Worm (Caenorhabditis elegans) whole organism, young adult: ENCODE measurements around the gene yif-1.
A peak's percentile ranks its signal among the peaks of the same experiment; 100 is the strongest.

Experiments
- F22D6.2 ChIP-seq: sonication (generic microtip); optimal IDR thresholded peaks from 2 replicates; lab custom pipeline; 2016; ENCODE audit warnings: mild to moderate bottlenecking, missing genetic modification characterization, missing compliant biosample characterization
- F49E8.2 ChIP-seq: sonication (generic microtip); optimal IDR thresholded peaks from 3 replicates; lab custom pipeline; 2017; ENCODE audit warnings: missing genetic modification characterization, mild to moderate bottlenecking, missing compliant biosample characterization, antibody characterized with exemption, moderate library complexity; ENCODE audit not compliant: insufficient read depth
- K12H6.12 ChIP-seq: fragments of 200-800 bp; sonication (Bioruptor generic); optimal IDR thresholded peaks from 2 replicates; lab custom pipeline; 2018; ENCODE audit warnings: mild to moderate bottlenecking, missing genetic modification characterization, missing compliant biosample characterization
- Y53F4B.3 ChIP-seq: fragments of 200-800 bp; sonication (Bioruptor generic); IDR thresholded peaks from 2 replicates; pipeline ENCODE4 v1.3.6; 2022; ENCODE audit warnings: missing genetic modification reagents, missing genetic modification characterization, missing compliant biosample characterization
- Y53G8AR.9 ChIP-seq: fragments of 200-800 bp; sonication (Bioruptor generic); conservative IDR thresholded peaks from 2 replicates; pipeline ENCODE4 v1.3.6; 2022; ENCODE audit warnings: missing genetic modification reagents, missing genetic modification characterization, missing compliant biosample characterization
- ZK185.1 ChIP-seq: sonication (generic microtip); optimal IDR thresholded peaks from 2 replicates; lab custom pipeline; 2016; ENCODE audit warnings: mild to moderate bottlenecking, missing genetic modification characterization, missing compliant biosample characterization; ENCODE audit not compliant: poor library complexity, severe bottlenecking
- aptf-2 ChIP-seq: fragments of 200-800 bp; sonication (Bioruptor generic); conservative IDR thresholded peaks from 2 replicates; pipeline ENCODE4 v1.3.6; 2022; ENCODE audit warnings: missing genetic modification reagents, missing genetic modification characterization, missing compliant biosample characterization
- attf-5 ChIP-seq: fragments of 200-800 bp; sonication (Bioruptor generic); optimal IDR thresholded peaks from 2 replicates; lab custom pipeline; 2018; ENCODE audit warnings: mild to moderate bottlenecking, missing genetic modification characterization, missing compliant biosample characterization
- bed-2 ChIP-seq: fragments of 200-800 bp; sonication (Bioruptor generic); IDR thresholded peaks from 2 replicates; pipeline ENCODE4 v1.3.6; 2022; ENCODE audit warnings: missing genetic modification reagents, missing genetic modification characterization, missing compliant biosample characterization
- dpff-1 ChIP-seq: sonication (generic microtip); optimal IDR thresholded peaks from 2 replicates; lab custom pipeline; 2017; ENCODE audit warnings: mild to moderate bottlenecking, missing genetic modification characterization, missing compliant biosample characterization
- efl-1 ChIP-seq: fragments of 150-350 bp; optimal IDR thresholded peaks from 2 replicates; lab custom pipeline; 2014; ENCODE audit warnings: missing biosample characterization, missing genetic modification reagents, missing genetic modification characterization
- egl-18 ChIP-seq: fragments of 200-800 bp; sonication (Bioruptor generic); IDR thresholded peaks from 2 replicates; pipeline ENCODE4 v1.3.6; 2022; ENCODE audit warnings: missing genetic modification reagents, missing genetic modification characterization, missing compliant biosample characterization
- ets-4 ChIP-seq: fragments of 200-800 bp; sonication (Bioruptor generic); optimal IDR thresholded peaks from 2 replicates; lab custom pipeline; 2018; ENCODE audit warnings: mild to moderate bottlenecking, missing genetic modification characterization, missing compliant biosample characterization
- hrde-1 ChIP-seq: sonication (generic microtip); optimal IDR thresholded peaks from 2 replicates; lab custom pipeline; 2016; ENCODE audit warnings: missing genetic modification characterization, mild to moderate bottlenecking, missing compliant biosample characterization, moderate library complexity, missing genotype, missing genetic modification reagents, borderline replicate concordance
- lsl-1 ChIP-seq: fragments of 200-800 bp; sonication (Bioruptor generic); optimal IDR thresholded peaks from 2 replicates; lab custom pipeline; 2018; ENCODE audit warnings: mild to moderate bottlenecking, missing genetic modification characterization, moderate library complexity, missing compliant biosample characterization
- madf-3 ChIP-seq: fragments of 200-800 bp; sonication (Bioruptor generic); IDR thresholded peaks from 2 replicates; pipeline ENCODE4 v1.3.6; 2022; ENCODE audit warnings: missing genetic modification reagents, missing genetic modification characterization, missing compliant biosample characterization
- madf-8 ChIP-seq: fragments of 200-800 bp; sonication (Bioruptor generic); conservative IDR thresholded peaks from 2 replicates; pipeline ENCODE4 v1.3.6; 2022; ENCODE audit warnings: missing genetic modification reagents, missing genetic modification characterization, missing compliant biosample characterization
- mes-4 ChIP-seq: sonication (generic microtip); optimal IDR thresholded peaks from 2 replicates; lab custom pipeline; 2016; ENCODE audit warnings: missing genotype, missing genetic modification characterization, missing compliant biosample characterization
- mxl-1 ChIP-seq: sonication (generic microtip); optimal IDR thresholded peaks from 2 replicates; lab custom pipeline; 2016; ENCODE audit warnings: missing genetic modification characterization, missing compliant biosample characterization
- nhr-120 ChIP-seq: fragments of 200-800 bp; sonication (Bioruptor generic); IDR thresholded peaks from 2 replicates; pipeline ENCODE4 v1.3.6; 2022; ENCODE audit warnings: missing genetic modification characterization, missing compliant biosample characterization
- nhr-179 ChIP-seq: sonication (generic microtip); optimal IDR thresholded peaks from 2 replicates; lab custom pipeline; 2016; ENCODE audit warnings: mild to moderate bottlenecking, missing genetic modification characterization, missing compliant biosample characterization
- nhr-80 ChIP-seq: sonication (generic microtip); optimal IDR thresholded peaks from 2 replicates; lab custom pipeline; 2016; ENCODE audit warnings: missing genetic modification characterization, missing compliant biosample characterization
- rcor-1 ChIP-seq: fragments of 200-800 bp; sonication (Bioruptor generic); IDR thresholded peaks from 2 replicates; pipeline ENCODE4 v1.3.6; 2022; ENCODE audit warnings: missing genetic modification reagents, missing genetic modification characterization, missing compliant biosample characterization
- rec-8 ChIP-seq, 2 experiments: sonication (generic microtip); optimal IDR thresholded peaks; 2 replicates each; lab custom pipeline; 2016; ENCODE audit warnings: mild to moderate bottlenecking in 2 of 2, missing genetic modification characterization in 2 of 2, missing genetic modification reagents in 2 of 2, missing genotype in 2 of 2, missing biosample characterization in 1 of 2, missing compliant biosample characterization in 1 of 2, moderate library complexity in 1 of 2
- repo-1 ChIP-seq: sonication (generic microtip); optimal IDR thresholded peaks from 2 replicates; lab custom pipeline; 2017; ENCODE audit warnings: mild to moderate bottlenecking, missing genetic modification characterization, missing compliant biosample characterization
- sdz-38 ChIP-seq: sonication (generic microtip); optimal IDR thresholded peaks from 2 replicates; lab custom pipeline; 2016; ENCODE audit warnings: missing genotype, missing genetic modification characterization, missing compliant biosample characterization
- snpc-3.4 ChIP-seq: sonication (generic microtip); optimal IDR thresholded peaks from 2 replicates; lab custom pipeline; 2017; ENCODE audit warnings: missing genetic modification characterization, mild to moderate bottlenecking, missing compliant biosample characterization, antibody characterized with exemption, moderate library complexity, missing genotype, missing genetic modification reagents
- tlf-1 ChIP-seq: fragments of 200-800 bp; sonication (Bioruptor generic); optimal IDR thresholded peaks from 2 replicates; lab custom pipeline; 2018; ENCODE audit warnings: mild to moderate bottlenecking, missing genetic modification characterization, missing compliant biosample characterization
- unc-62 ChIP-seq: fragments of 150-350 bp; optimal IDR thresholded peaks from 2 replicates; lab custom pipeline; 2014; ENCODE audit warnings: missing biosample characterization, missing genetic modification reagents, missing genetic modification characterization
- xnd-1 ChIP-seq: sonication (generic microtip); optimal IDR thresholded peaks from 2 replicates; lab custom pipeline; 2016; ENCODE audit warnings: missing genotype, missing genetic modification reagents, missing genetic modification characterization, missing compliant biosample characterization
- zfh-2 ChIP-seq: fragments of 200-800 bp; sonication (Bioruptor generic); conservative IDR thresholded peaks from 2 replicates; pipeline ENCODE4 v1.3.6; 2022; ENCODE audit warnings: missing genetic modification reagents, missing genetic modification characterization, missing compliant biosample characterization
- ztf-22 ChIP-seq: fragments of 200-800 bp; sonication (Bioruptor generic); optimal IDR thresholded peaks from 2 replicates; lab custom pipeline; 2018; ENCODE audit warnings: mild to moderate bottlenecking, missing genetic modification characterization, moderate library complexity, missing compliant biosample characterization
- ztf-26 ChIP-seq: sonication (generic microtip); optimal IDR thresholded peaks from 2 replicates; lab custom pipeline; 2017; ENCODE audit warnings: missing genetic modification characterization, missing compliant biosample characterization

yif-1 gene

ce11 chrV:10054872-10055271 lies at the start of gene yif-1:
yif-1 (minus strand) TSS chrV:10054913.
- TF ChIP-seq madf-8 (GFP tag; lab: Robert Waterston, UW) (peak; percentile 85), xnd-1 (tag; lab: Kevin White, UChicago) (peak; percentile 48), ets-4 (GFP tag; lab: Kevin White, UChicago) (no peak), efl-1 (GFP tag; lab: Kevin White, UChicago) (peak; percentile 36), lsl-1 (peak; percentile 72), attf-5 (GFP tag; lab: Kevin White, UChicago) (no peak), F49E8.2 (tag; lab: Kevin White, UChicago) (no peak)

ce11 chrV:10103811-10104210 lies 49.1 kb upstream of the yif-1 start:
- TF ChIP-seq ztf-22 (GFP tag; lab: Kevin White, UChicago) (no peak), Y53F4B.3 (GFP tag; lab: Robert Waterston, UW) (no peak), nhr-80 (tag; lab: Kevin White, UChicago) (peak; percentile 9)
- TF ChIP-seq, all 124 proteins: peak for 1

- TF ChIP-seq mes-4 (tag; lab: Kevin White, UChicago), result no peak
- TF ChIP-seq K12H6.12 (tag; lab: Kevin White, UChicago), result no peak
- TF ChIP-seq sdz-38 (tag; lab: Kevin White, UChicago), result no peak
- TF ChIP-seq repo-1, result no peak
- TF ChIP-seq Y53F4B.3 (GFP tag; lab: Robert Waterston, UW), result no peak
- no peak for TF ChIP-seq dpff-1
- no peak for TF ChIP-seq nhr-179
- no peak for TF ChIP-seq hrde-1 (tag; lab: Kevin White, UChicago)
- TF ChIP-seq madf-3 (GFP tag; lab: Robert Waterston, UW), result no peak
- TF ChIP-seq xnd-1 (tag; lab: Kevin White, UChicago), result no peak
- TF ChIP-seq egl-18 (GFP tag; lab: Robert Waterston, UW), result no peak
- no peak for TF ChIP-seq bed-2 (GFP tag; lab: Robert Waterston, UW)
- no peak for TF ChIP-seq ZK185.1
- TF ChIP-seq nhr-120 (GFP tag; lab: Robert Waterston, UW), result no peak
- TF ChIP-seq efl-1 (GFP tag; lab: Kevin White, UChicago), result no peak
- no peak for TF ChIP-seq tlf-1
- TF ChIP-seq aptf-2 (GFP tag; lab: Robert Waterston, UW), result no peak
- no peak for TF ChIP-seq rec-8 (tag; optimal IDR thresholded peaks at IDR 0.05; lab: Kevin White, UChicago)
- no peak for TF ChIP-seq Y53G8AR.9 (GFP tag; lab: Robert Waterston, UW)
- TF ChIP-seq ztf-22 (GFP tag; lab: Kevin White, UChicago), result no peak
These were observed 47.2 kb upstream of the yif-1 start, which contains the start of gene C08B6.14 for ce11 chrV:10101916-10102315. C08B6.14 (minus strand) TSS chrV:10102016.

- TF ChIP-seq unc-62 (GFP tag; lab: Kevin White, UChicago) (peak; percentile 14), rcor-1 (GFP tag; lab: Robert Waterston, UW) (no peak), F22D6.2 (tag; lab: Kevin White, UChicago) (no peak), zfh-2 (GFP tag; lab: Robert Waterston, UW) (no peak), nhr-80 (tag; lab: Kevin White, UChicago) (peak; percentile 52), mxl-1 (no peak), ztf-26 (no peak), snpc-3.4 (tag; lab: Kevin White, UChicago) (no peak), aptf-2 (GFP tag; lab: Robert Waterston, UW) (no peak), sdz-38 (tag; lab: Kevin White, UChicago) (no peak)
These were observed 43.7 kb upstream of the yif-1 start, which contains the start of gene ugt-47 for ce11 chrV:10098429-10098828. ugt-47 (minus strand) TSS chrV:10098597.
